Fruit fly (Drosophila melanogaster) whole organism, prepupa: ENCODE data around the gene rt.
A peak's percentile ranks its signal among the peaks of the same experiment; 100 is the strongest.

Experiments
- Blimp-1 ChIP-seq: fragments of 200-800 bp; sonication (Bioruptor generic); optimal IDR thresholded peaks from 3 replicates; lab custom pipeline; 2017; ENCODE audit warnings: missing biosample characterization, missing genetic modification characterization, mild to moderate bottlenecking, moderate library complexity, missing genetic modification reagents
- CG11294 ChIP-seq: fragments of 200-800 bp; sonication (Bioruptor generic); IDR thresholded peaks from 2 replicates; pipeline ENCODE4 v1.3.6; 2022; ENCODE audit warnings: missing biosample characterization, missing genetic modification characterization
- CG11762 ChIP-seq: fragments of 200-800 bp; sonication (Bioruptor generic); optimal IDR thresholded peaks from 3 replicates; lab custom pipeline; 2016; ENCODE audit warnings: missing biosample characterization, missing genetic modification characterization; ENCODE audit not compliant: insufficient read depth
- CG11902 ChIP-seq: fragments of 200-800 bp; sonication (Bioruptor generic); optimal IDR thresholded peaks from 3 replicates; lab custom pipeline; 2016; ENCODE audit warnings: missing biosample characterization, missing genetic modification characterization
- CG16779 ChIP-seq: fragments of 200-800 bp; sonication (Bioruptor generic); optimal IDR thresholded peaks from 3 replicates; lab custom pipeline; 2017; ENCODE audit warnings: missing biosample characterization, mild to moderate bottlenecking, missing genetic modification characterization
- CG3032 ChIP-seq: fragments of 200-800 bp; optimal IDR thresholded peaks from 2 replicates; lab custom pipeline; 2019; ENCODE audit warnings: missing biosample characterization, mild to moderate bottlenecking, missing genetic modification characterization, moderate library complexity
- CG31627 ChIP-seq: fragments of 200-800 bp; sonication (Bioruptor generic); optimal IDR thresholded peaks from 3 replicates; lab custom pipeline; 2016; ENCODE audit warnings: missing biosample characterization, missing genetic modification characterization
- CG3919 ChIP-seq: fragments of 200-800 bp; sonication (Bioruptor generic); optimal IDR thresholded peaks from 3 replicates; lab custom pipeline; 2016; ENCODE audit warnings: missing biosample characterization, missing genetic modification characterization
- CG4318 ChIP-seq: fragments of 200-800 bp; sonication (Bioruptor generic); optimal IDR thresholded peaks from 3 replicates; lab custom pipeline; 2017; ENCODE audit warnings: missing biosample characterization, mild to moderate bottlenecking, missing genetic modification characterization
- CG6163 ChIP-seq: fragments of 200-800 bp; sonication (Bioruptor generic); IDR thresholded peaks from 3 replicates; pipeline ENCODE4 v1.3.6; 2022; ENCODE audit warnings: missing biosample characterization, missing genetic modification characterization
- CG6276 ChIP-seq: fragments of 200-800 bp; sonication (Bioruptor generic); optimal IDR thresholded peaks from 2 replicates; lab custom pipeline; 2017; ENCODE audit warnings: missing biosample characterization, mild to moderate bottlenecking, missing genetic modification characterization
- CG6792 ChIP-seq: fragments of 200-800 bp; sonication (Bioruptor generic); optimal IDR thresholded peaks from 3 replicates; lab custom pipeline; 2016; ENCODE audit warnings: missing biosample characterization, missing genetic modification characterization
- CG6808 ChIP-seq: fragments of 200-800 bp; sonication (Bioruptor generic); optimal IDR thresholded peaks from 3 replicates; lab custom pipeline; 2017; ENCODE audit warnings: missing biosample characterization, missing genetic modification characterization, mild to moderate bottlenecking, moderate library complexity, missing genetic modification reagents
- CG6854 ChIP-seq: fragments of 200-800 bp; sonication (Bioruptor generic); optimal IDR thresholded peaks from 2 replicates; lab custom pipeline; 2017; ENCODE audit warnings: missing biosample characterization, mild to moderate bottlenecking, missing genetic modification characterization
- CG7368 ChIP-seq: fragments of 200-800 bp; sonication (Bioruptor generic); optimal IDR thresholded peaks from 3 replicates; lab custom pipeline; 2016; ENCODE audit warnings: missing biosample characterization, missing genetic modification characterization
- CG8119 ChIP-seq: fragments of 200-800 bp; sonication (Bioruptor generic); IDR thresholded peaks from 3 replicates; pipeline ENCODE4 v1.3.6; 2022; ENCODE audit warnings: missing biosample characterization, missing genetic modification characterization
- CG8319 ChIP-seq: fragments of 200-800 bp; sonication (Bioruptor generic); optimal IDR thresholded peaks from 3 replicates; lab custom pipeline; 2016; ENCODE audit warnings: missing biosample characterization, missing genetic modification characterization
- CG8632 ChIP-seq: fragments of 200-800 bp; sonication (Bioruptor generic); optimal IDR thresholded peaks from 3 replicates; lab custom pipeline; 2016; ENCODE audit warnings: missing biosample characterization, missing genetic modification characterization
- CG9139 ChIP-seq: fragments of 200-800 bp; sonication (Bioruptor generic); optimal IDR thresholded peaks from 3 replicates; lab custom pipeline; 2017; ENCODE audit warnings: missing biosample characterization, mild to moderate bottlenecking, missing genetic modification characterization
- Eip75B ChIP-seq: fragments of 200-800 bp; sonication (Bioruptor generic); optimal IDR thresholded peaks from 3 replicates; lab custom pipeline; 2016; ENCODE audit warnings: missing biosample characterization, missing genetic modification characterization
- Eip78C ChIP-seq: fragments of 200-800 bp; sonication (Bioruptor generic); peaks from one replicate; lab custom pipeline; 2016; ENCODE audit warnings: missing biosample characterization, missing genetic modification characterization
- Eip93F ChIP-seq: fragments of 200-800 bp; sonication (Bioruptor generic); optimal IDR thresholded peaks from 2 replicates; lab custom pipeline; 2016; ENCODE audit warnings: missing biosample characterization, mild to moderate bottlenecking, missing genetic modification characterization
- Gug ChIP-seq: fragments of 200-800 bp; sonication (Bioruptor generic); IDR thresholded peaks from 2 replicates; pipeline ENCODE4 v1.3.6; 2022; ENCODE audit warnings: missing biosample characterization, missing genetic modification characterization
- Hr38 ChIP-seq: sonication (Bioruptor generic); optimal IDR thresholded peaks from 2 replicates; lab custom pipeline; 2016; ENCODE audit warnings: missing biosample characterization, missing genetic modification characterization
- Hr39 ChIP-seq: fragments of 200-800 bp; sonication (Bioruptor generic); optimal IDR thresholded peaks from 2 replicates; lab custom pipeline; 2016; ENCODE audit warnings: missing biosample characterization, missing genetic modification characterization
- Hr4 ChIP-seq: fragments of 200-800 bp; sonication (Bioruptor generic); optimal IDR thresholded peaks from 3 replicates; lab custom pipeline; 2016; ENCODE audit warnings: missing biosample characterization, missing genetic modification characterization
- Lpt ChIP-seq: fragments of 200-800 bp; sonication (Bioruptor generic); optimal IDR thresholded peaks from 3 replicates; lab custom pipeline; 2016; ENCODE audit warnings: missing biosample characterization, missing genetic modification characterization
- OdsH ChIP-seq: fragments of 200-800 bp; sonication (Bioruptor generic); optimal IDR thresholded peaks from 3 replicates; lab custom pipeline; 2016; ENCODE audit warnings: missing biosample characterization, missing genetic modification characterization
- Smox ChIP-seq: fragments of 200-800 bp; sonication (Bioruptor generic); optimal IDR thresholded peaks from 3 replicates; lab custom pipeline; 2016; ENCODE audit warnings: missing biosample characterization, missing genetic modification characterization
- Sox102F ChIP-seq: fragments of 200-800 bp; sonication (Bioruptor generic); optimal IDR thresholded peaks from 2 replicates; lab custom pipeline; 2016; ENCODE audit warnings: missing biosample characterization, mild to moderate bottlenecking, missing genetic modification characterization
- Sox14 ChIP-seq: fragments of 200-800 bp; sonication (Bioruptor generic); optimal IDR thresholded peaks from 3 replicates; lab custom pipeline; 2016; ENCODE audit warnings: missing biosample characterization, missing genetic modification characterization
- Sox15 ChIP-seq: fragments of 200-800 bp; sonication (Bioruptor generic); optimal IDR thresholded peaks from 3 replicates; lab custom pipeline; 2016; ENCODE audit warnings: missing biosample characterization, missing genetic modification characterization
- cyc ChIP-seq: fragments of 200-800 bp; sonication (Bioruptor generic); optimal IDR thresholded peaks from 3 replicates; lab custom pipeline; 2016; ENCODE audit warnings: missing biosample characterization, missing genetic modification characterization
- dac ChIP-seq: fragments of 200-800 bp; sonication (Bioruptor generic); optimal IDR thresholded peaks from 2 replicates; lab custom pipeline; 2017; ENCODE audit warnings: missing biosample characterization, mild to moderate bottlenecking, missing genetic modification characterization
- dsx ChIP-seq: fragments of 200-800 bp; optimal IDR thresholded peaks from 3 replicates; lab custom pipeline; 2019; ENCODE audit warnings: missing biosample characterization, mild to moderate bottlenecking, missing genetic modification characterization, moderate library complexity; ENCODE audit not compliant: poor library complexity, severe bottlenecking
- eg ChIP-seq: fragments of 200-800 bp; sonication (Bioruptor generic); IDR thresholded peaks from 3 replicates; pipeline ENCODE4 v1.3.6; 2022; ENCODE audit warnings: missing biosample characterization, missing genetic modification characterization
- esn ChIP-seq: fragments of 200-800 bp; sonication (Bioruptor generic); optimal IDR thresholded peaks from 2 replicates; lab custom pipeline; 2016; ENCODE audit warnings: missing biosample characterization, mild to moderate bottlenecking, missing genetic modification characterization, moderate library complexity
- fd85E ChIP-seq: fragments of 200-800 bp; sonication (Bioruptor generic); optimal IDR thresholded peaks from 3 replicates; lab custom pipeline; 2016; ENCODE audit warnings: missing biosample characterization, missing genetic modification characterization
- fkh ChIP-seq: fragments of 200-800 bp; sonication (Bioruptor generic); optimal IDR thresholded peaks from 3 replicates; lab custom pipeline; 2017; ENCODE audit warnings: missing biosample characterization, mild to moderate bottlenecking, missing genetic modification characterization, moderate library complexity
- lz ChIP-seq: fragments of 200-800 bp; sonication (Bioruptor generic); optimal IDR thresholded peaks from 3 replicates; lab custom pipeline; 2016; ENCODE audit warnings: missing biosample characterization, missing genetic modification characterization
- pdm3 ChIP-seq: fragments of 200-800 bp; sonication (Bioruptor generic); optimal IDR thresholded peaks from 3 replicates; lab custom pipeline; 2016; ENCODE audit warnings: missing biosample characterization, missing genetic modification characterization
- salr ChIP-seq, 2 experiments: fragments of 200-800 bp; sonication (Bioruptor generic); optimal IDR thresholded peaks; 3 replicates each; lab custom pipeline; 2016 to 2018; ENCODE audit warnings: missing biosample characterization in 2 of 2, missing genetic modification characterization in 2 of 2, mild to moderate bottlenecking in 1 of 2
- spab ChIP-seq: fragments of 200-800 bp; sonication (Bioruptor generic); optimal IDR thresholded peaks from 2 replicates; lab custom pipeline; 2017; ENCODE audit warnings: missing biosample characterization, mild to moderate bottlenecking, missing genetic modification characterization, missing genetic modification reagents
- ss ChIP-seq, 2 experiments: fragments of 200-800 bp; sonication (Bioruptor generic); optimal IDR thresholded peaks; 2 replicates in 1 of 2; 3 replicates in 1 of 2; lab custom pipeline; 2017 to 2018; ENCODE audit warnings: mild to moderate bottlenecking in 2 of 2, missing biosample characterization in 2 of 2, missing genetic modification characterization in 2 of 2, moderate library complexity in 1 of 2
- svp ChIP-seq: fragments of 200-800 bp; sonication (Bioruptor generic); peaks from one replicate; lab custom pipeline; 2016; ENCODE audit warnings: missing biosample characterization, missing genetic modification characterization
- topi ChIP-seq: fragments of 200-800 bp; sonication (Bioruptor generic); optimal IDR thresholded peaks from 3 replicates; lab custom pipeline; 2016; ENCODE audit warnings: missing biosample characterization, missing genetic modification characterization

rt gene

DNA sequence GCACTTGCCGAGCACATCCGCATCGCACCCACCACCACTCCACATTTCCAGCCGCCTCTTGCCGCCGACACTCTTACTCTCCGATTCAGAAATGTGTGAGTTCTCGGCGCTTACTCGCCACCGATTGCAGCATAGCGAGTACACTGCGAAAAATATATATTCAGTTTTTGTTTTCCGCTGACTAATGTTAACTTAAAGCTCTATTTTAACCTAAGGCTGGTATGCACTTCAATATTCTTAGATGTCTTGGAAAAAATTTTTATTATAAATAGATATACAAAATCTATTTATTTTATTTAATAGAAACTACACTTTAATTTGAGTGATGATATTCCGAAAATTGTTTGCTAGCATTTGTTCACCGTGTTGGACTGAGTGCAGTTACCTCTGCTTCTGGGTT is 11.7 kb upstream of the rt start (continued):
- TF ChIP-seq Hr4: peak; percentile 5
- no peak for TF ChIP-seq lz (GFP tag; lab: Kevin White, UChicago)
- peak; percentile 32 for TF ChIP-seq CG6808 (GFP tag; lab: Kevin White, UChicago)
- TF ChIP-seq CG6163: 0 out of 3 replicates have a peak, but pooled peaks have one; percentile 23
- no peak for TF ChIP-seq Sox14 (GFP tag; lab: Kevin White, UChicago)
- TF ChIP-seq CG3032 (tag; lab: Kevin White, UChicago): peak; percentile 59

DNA sequence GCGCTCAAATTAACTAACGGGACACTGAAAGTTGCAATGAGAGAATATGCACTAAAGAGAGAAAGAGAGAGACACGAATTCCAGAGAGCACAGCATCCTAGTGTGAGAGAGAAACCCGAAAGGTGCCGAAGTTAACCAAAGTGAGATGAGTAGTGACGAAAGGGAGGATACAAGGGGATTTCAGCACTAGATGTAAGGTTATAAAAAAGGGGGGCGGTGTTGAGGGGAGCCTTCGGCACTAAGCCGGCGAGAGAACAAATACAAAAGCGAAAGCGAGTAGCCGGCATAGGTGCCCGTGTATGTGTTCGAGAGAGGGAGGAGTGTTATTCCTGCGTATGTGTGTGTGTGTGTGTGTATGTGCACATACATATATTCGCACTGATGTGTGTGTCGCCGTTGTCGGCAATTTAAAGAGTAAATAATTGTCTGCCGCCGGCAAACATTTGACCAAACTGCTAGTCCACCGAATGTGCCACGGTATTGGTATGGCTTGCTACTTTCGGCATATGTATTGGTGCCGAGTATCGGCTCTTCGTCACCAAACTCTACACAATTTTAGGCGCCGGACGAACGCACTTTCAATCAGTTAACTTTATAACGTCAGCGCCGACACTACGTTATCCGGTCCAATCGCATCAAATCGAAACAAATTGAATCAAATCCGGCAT is 9.1 kb upstream of the rt start, which contains the start of gene CG7368:
Gene CG7368 (plus strand): TSS at position 618 of the 668 bp plus-strand sequence.
- TF ChIP-seq Sox102F (GFP tag; lab: Kevin White, UChicago): no peak
- no peak for TF ChIP-seq CG16779 (tag; lab: Kevin White, UChicago)
- TF ChIP-seq CG7368: peak; percentile 44
- no peak for TF ChIP-seq fkh (GFP tag; lab: Kevin White, UChicago)
- TF ChIP-seq CG8632: no peak
- TF ChIP-seq Lpt: no peak
- TF ChIP-seq spab (GFP tag; lab: Kevin White, UChicago): no peak
- no peak for TF ChIP-seq Blimp-1 (GFP tag; lab: Kevin White, UChicago)
- no peak for TF ChIP-seq CG4318 (GFP tag; lab: Kevin White, UChicago)
- no peak for TF ChIP-seq CG6792
- TF ChIP-seq Eip78C (GFP tag; lab: Kevin White, UChicago): peak; percentile 34
- TF ChIP-seq CG31627 (GFP tag; lab: Kevin White, UChicago): no peak
- no peak for TF ChIP-seq dac (GFP tag; lab: Kevin White, UChicago)
- no peak for TF ChIP-seq Eip75B (GFP tag; lab: Kevin White, UChicago)

DNA sequence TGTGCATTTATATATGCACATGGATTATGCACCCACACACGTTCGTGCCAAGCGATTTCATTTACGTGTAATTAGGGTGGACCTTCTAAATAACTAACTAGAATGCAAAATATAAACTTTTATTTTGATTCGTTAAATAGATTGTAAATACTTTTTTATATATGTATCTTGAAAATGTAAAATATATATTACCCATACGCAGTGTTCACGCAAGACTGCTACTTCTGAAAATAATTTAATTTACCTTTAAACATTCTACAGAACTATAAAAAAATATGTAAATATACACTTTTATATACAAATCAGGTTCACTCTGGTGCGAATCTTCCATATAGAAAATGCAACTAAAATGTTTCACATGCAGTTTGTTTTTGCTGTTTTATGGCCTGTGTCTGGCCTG is 6.2 kb upstream of the rt start:
- TF ChIP-seq svp (no peak), topi (GFP tag; lab: Kevin White, UChicago) (no peak), pdm3 (peak; percentile 26), CG8119 (peak; percentile 82), salr (GFP tag; optimal IDR thresholded peaks at IDR 0.05; lab: Kevin White, UChicago) (peak in 1 of 2 experiments; percentile 28), Eip93F (no peak), fkh (GFP tag; lab: Kevin White, UChicago) (no peak), Lpt (peak; percentile 11), CG4318 (GFP tag; lab: Kevin White, UChicago) (peak; percentile 2), ss (GFP tag; optimal IDR thresholded peaks at IDR 0.05; lab: Kevin White, UChicago) (peak in 1 of 2 experiments; percentile 45), dsx (GFP tag; lab: Kevin White, UChicago) (peak; percentile 44), eg (GFP tag; lab: Robert Waterston, UW) (0 out of 3 replicates have a peak, but pooled peaks have one; percentile 54), CG6854 (GFP tag; lab: Kevin White, UChicago) (no peak), lz (GFP tag; lab: Kevin White, UChicago) (no peak), Hr39 (GFP tag; lab: Kevin White, UChicago) (no peak), OdsH (peak; percentile 28), CG6792 (no peak), CG8319 (GFP tag; lab: Kevin White, UChicago) (no peak), Blimp-1 (GFP tag; lab: Kevin White, UChicago) (no peak), Sox14 (GFP tag; lab: Kevin White, UChicago) (no peak), Hr38 (GFP tag; lab: Kevin White, UChicago) (no peak), Smox (GFP tag; lab: Kevin White, UChicago) (no peak), CG6276 (GFP tag; lab: Kevin White, UChicago) (peak; percentile 43), fd85E (no peak), CG6808 (GFP tag; lab: Kevin White, UChicago) (peak; percentile 29), cyc (no peak), CG11762 (GFP tag; lab: Kevin White, UChicago) (no peak), CG11902 (GFP tag; lab: Kevin White, UChicago) (no peak), CG7368 (no peak), CG31627 (GFP tag; lab: Kevin White, UChicago) (no peak), Sox15 (GFP tag; lab: Kevin White, UChicago) (no peak), CG3919 (GFP tag; lab: Kevin White, UChicago) (peak; percentile 33), Gug (GFP tag; lab: Robert Waterston, UW) (peak; percentile 33; the same call in 1 of the 2 replicates), CG9139 (no peak), Eip75B (GFP tag; lab: Kevin White, UChicago) (no peak), esn (GFP tag; lab: Kevin White, UChicago) (peak; percentile 17), CG11294 (no peak)
